Fruit fly (Drosophila melanogaster): ENCODE data around the gene CG34280.

CG34280 gene

dm6 chr3R:17385329-17386019 is 18.0 kb downstream of the CG34280 start (continued):
- peak; percentile 84 for TF ChIP-seq CG32767 (GFP tag; IDR thresholded peaks at IDR 0.05)
- TF ChIP-seq peb (GFP tag; IDR thresholded peaks at IDR 0.05), result no peak
- TF ChIP-seq croc (GFP tag; conservative IDR thresholded peaks at IDR 0.05), result no peak
- TF ChIP-seq ato (GFP tag; IDR thresholded peaks at IDR 0.05; ENCODE audit: partially characterized antibody), result no peak
- peak; percentile 98 for TF ChIP-seq E2f2 (GFP tag; IDR thresholded peaks at IDR 0.05)
- TF ChIP-seq Six4 (GFP tag; optimal IDR thresholded peaks at IDR 0.05), result no peak
- peak; percentile 41 for TF ChIP-seq ems (GFP tag; optimal IDR thresholded peaks at IDR 0.05)
- TF ChIP-seq chinmo (GFP tag; IDR thresholded peaks at IDR 0.05; ENCODE audit: partially characterized antibody), result no peak; the same call in 3 of the 4 replicates
- peak; percentile 51 for TF ChIP-seq ham (GFP tag; IDR thresholded peaks at IDR 0.05)
- TF ChIP-seq CG7271 (tag; optimal IDR thresholded peaks at IDR 0.05), result no peak
- TF ChIP-seq CG15011 (GFP tag; optimal IDR thresholded peaks at IDR 0.05), result peak; percentile 52
- TF ChIP-seq dm (GFP tag; optimal IDR thresholded peaks at IDR 0.05), result peak; percentile 56
- TF ChIP-seq CG31441 (GFP tag; IDR thresholded peaks at IDR 0.05), result peak; percentile 42
- no peak for TF ChIP-seq ap (GFP tag; IDR thresholded peaks at IDR 0.05)
- TF ChIP-seq CG6175 (GFP tag; IDR thresholded peaks at IDR 0.05), result no peak
- peak; percentile 58; the same call in 1 of the 2 replicates for TF ChIP-seq Ptx1 (GFP tag; IDR thresholded peaks at IDR 0.05)
- TF ChIP-seq prd (optimal IDR thresholded peaks at IDR 0.05), result no peak
- 0 out of 3 replicates have a peak, but pooled peaks have one; percentile 51 for TF ChIP-seq prd (GFP tag; IDR thresholded peaks at IDR 0.05)
- TF ChIP-seq CG33557 (GFP tag; optimal IDR thresholded peaks at IDR 0.05), result peak; percentile 8
- TF ChIP-seq CG1602 (GFP tag; optimal IDR thresholded peaks at IDR 0.05), result no peak
- peak; percentile 62 for TF ChIP-seq ind (GFP tag; optimal IDR thresholded peaks at IDR 0.05)
- no peak for TF ChIP-seq CG11085 (GFP tag; IDR thresholded peaks at IDR 0.05)
- peak; percentile 66 for TF ChIP-seq chn (GFP tag; optimal IDR thresholded peaks at IDR 0.05)
- TF ChIP-seq TFAM (GFP tag; optimal IDR thresholded peaks at IDR 0.05), result no peak
- TF ChIP-seq CG9609 (GFP tag; optimal IDR thresholded peaks at IDR 0.05), result peak; percentile 74
- TF ChIP-seq gsb-n (tag; optimal IDR thresholded peaks at IDR 0.05), result peak; percentile 95
- TF ChIP-seq CG6765 (GFP tag; optimal IDR thresholded peaks at IDR 0.05), result peak; percentile 67
- TF ChIP-seq z (GFP tag; IDR thresholded peaks at IDR 0.05), result no peak
- peak; percentile 9 for TF ChIP-seq CG1233 (GFP tag; optimal IDR thresholded peaks at IDR 0.05)
- peak; percentile 72 for TF ChIP-seq Opbp (GFP tag; IDR thresholded peaks at IDR 0.05; ENCODE audit: partially characterized antibody)
- TF ChIP-seq CG6854 (GFP tag; optimal IDR thresholded peaks at IDR 0.05), result peak; percentile 60
- peak; percentile 96 for TF ChIP-seq pzg (GFP tag; optimal IDR thresholded peaks at IDR 0.05)
- peak; percentile 58 for TF ChIP-seq CG3163 (GFP tag; optimal IDR thresholded peaks at IDR 0.05)
- peak; percentile 97 for TF ChIP-seq stwl (tag; optimal IDR thresholded peaks at IDR 0.05)
- peak; percentile 72 for TF ChIP-seq sd (tag; optimal IDR thresholded peaks at IDR 0.05)
- TF ChIP-seq nom (GFP tag; optimal IDR thresholded peaks at IDR 0.05), result peak; percentile 47
- no peak for TF ChIP-seq pnt (GFP tag; optimal IDR thresholded peaks at IDR 0.05)
- peak; percentile 51 for TF ChIP-seq CG15601 (tag; optimal IDR thresholded peaks at IDR 0.05)
- TF ChIP-seq ken (GFP tag; IDR thresholded peaks at IDR 0.05), result peak; percentile 74
- no peak for TF ChIP-seq Spps (tag; optimal IDR thresholded peaks at IDR 0.05)
- peak; percentile 52; the same call in 1 of the 3 replicates for TF ChIP-seq otp (GFP tag; IDR thresholded peaks at IDR 0.05)
- 0 out of 3 replicates have a peak, but pooled peaks have one; percentile 11 for TF ChIP-seq jigr1 (GFP tag; IDR thresholded peaks at IDR 0.05)
- TF ChIP-seq Sry-β (GFP tag; optimal IDR thresholded peaks at IDR 0.05), result no peak
- TF ChIP-seq lola (GFP tag; optimal IDR thresholded peaks at IDR 0.05), result no peak
- TF ChIP-seq CG10209 (GFP tag; optimal IDR thresholded peaks at IDR 0.05), result no peak
- TF ChIP-seq Oli (tag; optimal IDR thresholded peaks at IDR 0.05), result peak; percentile 53
- peak in 1 of 2 experiments; percentile 33 for TF ChIP-seq bsh (GFP tag; optimal IDR thresholded peaks at IDR 0.05)
- peak; percentile 60; the same call in 1 of the 3 replicates for TF ChIP-seq CG6791 (GFP tag; IDR thresholded peaks at IDR 0.05; ENCODE audit: partially characterized antibody)
- TF ChIP-seq gcm (GFP tag; optimal IDR thresholded peaks at IDR 0.05), result no peak
